Fruit fly (Drosophila melanogaster): ENCODE data around the gene rumpel.

- no peak for TF ChIP-seq CG8478 (optimal IDR thresholded peaks at IDR 0.05)
- TF ChIP-seq CTCF (optimal IDR thresholded peaks at IDR 0.05), result peak; percentile 55 to 58
Measured at dm6 chrX:7422577-7422976, 4.2 kb downstream of the rumpel start.

All from S2 (cell line).